Worm (Caenorhabditis elegans): ENCODE measurements around the gene hda-5.

DNA sequence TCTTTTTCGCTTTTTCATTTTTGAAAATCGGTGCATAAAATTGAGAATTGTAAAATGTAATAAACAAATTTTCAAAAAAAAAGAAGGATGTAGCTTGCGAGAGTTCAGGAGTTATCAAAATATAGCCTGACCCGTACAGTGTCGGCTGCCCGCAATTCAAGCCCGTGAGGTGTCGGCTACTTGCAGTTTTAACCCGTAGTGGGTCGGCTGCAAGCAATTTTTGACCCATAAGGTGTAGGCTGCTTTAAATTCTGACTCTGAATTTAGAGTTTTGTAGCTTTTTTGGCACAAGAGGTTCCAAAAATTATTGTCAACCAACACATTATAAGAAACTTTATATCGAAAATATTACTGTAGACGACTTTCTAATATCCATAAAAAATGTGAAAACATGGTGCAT, 47.1 kb downstream of the hda-5 start:
- no peak for TF ChIP-seq dpff-1 (tag; optimal IDR thresholded peaks at IDR 0.05)
- TF ChIP-seq mcd-1 (GFP tag; IDR thresholded peaks at IDR 0.05), result no peak
- no peak for TF ChIP-seq zfh-2 (GFP tag; conservative IDR thresholded peaks at IDR 0.05)
- no peak for TF ChIP-seq pha-4 (tag; optimal IDR thresholded peaks at IDR 0.05)
- TF ChIP-seq egl-44 (GFP tag; IDR thresholded peaks at IDR 0.05), result no peak
- TF ChIP-seq repo-1 (tag; optimal IDR thresholded peaks at IDR 0.05), result no peak
- TF ChIP-seq nfya-1 (tag; optimal IDR thresholded peaks at IDR 0.05; ENCODE audit: borderline replicate concordance, insufficient read depth), result no peak
- TF ChIP-seq efl-1 (GFP tag; optimal IDR thresholded peaks at IDR 0.05), result no peak
- no peak for TF ChIP-seq sdz-38 (tag; optimal IDR thresholded peaks at IDR 0.05)
- no peak for TF ChIP-seq cebp-1 (GFP tag; IDR thresholded peaks at IDR 0.05)
- no peak for TF ChIP-seq cebp-1 (tag; optimal IDR thresholded peaks at IDR 0.05)
- TF ChIP-seq bed-1 (GFP tag; IDR thresholded peaks at IDR 0.05), result no peak
